Worm (Caenorhabditis elegans): ENCODE data around the gene cest-2.2.

- TF ChIP-seq skn-1 (tag; optimal IDR thresholded peaks at IDR 0.05): no peak
- TF ChIP-seq zip-11 (GFP tag; IDR thresholded peaks at IDR 0.05): no peak
- TF ChIP-seq unc-130 (GFP tag; optimal IDR thresholded peaks at IDR 0.05): no peak
- no peak for TF ChIP-seq hmg-1.1 (GFP tag; IDR thresholded peaks at IDR 0.05)
These were observed 21.5 kb downstream of the cest-2.2 start for ce11 chrV:14153615-14154014.

Measured in whole organism, L4 larva.